Fruit fly (Drosophila melanogaster) whole organism, embryonic: Measurements from ENCODE around the gene bon.
A peak's percentile ranks its signal among the peaks of the same experiment; 100 is the strongest.

Experiments used
- Atf3 ChIP-seq: fragments of 200-800 bp; sonication (Bioruptor generic); optimal IDR thresholded peaks from 3 replicates; lab custom pipeline; 2016; ENCODE audit warnings: missing biosample characterization, missing genetic modification characterization
- BEAF-32 ChIP-seq: fragments of 200-800 bp; sonication (Bioruptor generic); optimal IDR thresholded peaks from 3 replicates; lab custom pipeline; 2017; ENCODE audit warnings: missing biosample characterization, missing genetic modification characterization, mild to moderate bottlenecking, moderate library complexity, missing genetic modification reagents
- CG14667 ChIP-seq: fragments of 200-800 bp; sonication (Bioruptor generic); IDR thresholded peaks from 2 replicates; pipeline ENCODE4 v1.3.6; 2022; ENCODE audit warnings: missing biosample characterization, missing genetic modification characterization
- CG14860 ChIP-seq: fragments of 200-800 bp; sonication (Bioruptor generic); IDR thresholded peaks from 3 replicates; pipeline ENCODE4 v1.3.6; 2022; ENCODE audit warnings: missing biosample characterization, missing genetic modification characterization; ENCODE audit not compliant: partially characterized antibody
- CG15011 ChIP-seq: fragments of 200-800 bp; sonication (Bioruptor generic); optimal IDR thresholded peaks from 3 replicates; lab custom pipeline; 2018; ENCODE audit warnings: missing biosample characterization, mild to moderate bottlenecking, missing genetic modification characterization
- CG1602 ChIP-seq: fragments of 200-800 bp; sonication (Bioruptor generic); optimal IDR thresholded peaks from 3 replicates; lab custom pipeline; 2016; ENCODE audit warnings: missing biosample characterization, missing genetic modification characterization
- CG17829 ChIP-seq: fragments of 200-800 bp; optimal IDR thresholded peaks from 2 replicates; lab custom pipeline; 2019; ENCODE audit warnings: missing biosample characterization, mild to moderate bottlenecking, missing genetic modification characterization, moderate library complexity
- CG18262 ChIP-seq: fragments of 200-800 bp; optimal IDR thresholded peaks from 3 replicates; lab custom pipeline; 2019; ENCODE audit warnings: missing biosample characterization, mild to moderate bottlenecking, missing genetic modification characterization, moderate library complexity
- CG18476 ChIP-seq: fragments of 200-800 bp; sonication (Bioruptor generic); optimal IDR thresholded peaks from 2 replicates; lab custom pipeline; 2016; ENCODE audit warnings: missing biosample characterization, mild to moderate bottlenecking, missing genetic modification characterization
- CG2120 ChIP-seq: fragments of 200-800 bp; sonication (Bioruptor generic); optimal IDR thresholded peaks from 3 replicates; lab custom pipeline; 2016; ENCODE audit warnings: missing biosample characterization, missing genetic modification characterization
- CG34224 ChIP-seq: fragments of 200-800 bp; sonication (Bioruptor generic); IDR thresholded peaks from 3 replicates; pipeline ENCODE4 v1.3.6; 2022; ENCODE audit warnings: missing biosample characterization, missing genetic modification characterization; ENCODE audit not compliant: partially characterized antibody
- CG3995 ChIP-seq: fragments of 200-800 bp; sonication (Bioruptor generic); optimal IDR thresholded peaks from 3 replicates; lab custom pipeline; 2016; ENCODE audit warnings: missing biosample characterization, missing genetic modification characterization
- CG4360 ChIP-seq: fragments of 200-800 bp; sonication (Bioruptor generic); IDR thresholded peaks from 2 replicates; pipeline ENCODE4 v1.3.6; 2022; ENCODE audit warnings: missing biosample characterization, missing genetic modification characterization
- CG5180 ChIP-seq: fragments of 200-800 bp; sonication (Bioruptor generic); optimal IDR thresholded peaks from 3 replicates; lab custom pipeline; 2017; ENCODE audit warnings: missing biosample characterization, missing genetic modification characterization, mild to moderate bottlenecking, moderate library complexity, missing genetic modification reagents
- CG7928 ChIP-seq: fragments of 200-800 bp; sonication (Bioruptor generic); optimal IDR thresholded peaks from 2 replicates; lab custom pipeline; 2017; ENCODE audit warnings: missing biosample characterization, mild to moderate bottlenecking, missing genetic modification characterization
- CG8359 ChIP-seq: fragments of 200-800 bp; sonication (Bioruptor generic); optimal IDR thresholded peaks from 2 replicates; lab custom pipeline; 2017; ENCODE audit warnings: missing biosample characterization, mild to moderate bottlenecking, missing genetic modification characterization, borderline replicate concordance
- CG9215 ChIP-seq: fragments of 200-800 bp; sonication (Bioruptor generic); IDR thresholded peaks from 2 replicates; pipeline ENCODE4 v1.3.6; 2022; ENCODE audit warnings: missing biosample characterization, missing genetic modification characterization
- CTCF ChIP-seq: fragments of 200-800 bp; sonication (Bioruptor generic); optimal IDR thresholded peaks from 2 replicates; lab custom pipeline; 2017; ENCODE audit warnings: missing biosample characterization, mild to moderate bottlenecking, missing genetic modification characterization, moderate library complexity
- D ChIP-seq, 2 experiments: fragments of 200-800 bp in 1 of 2; fragments of >200 bp in 1 of 2; sonication (Bioruptor generic) in 1 of 2; optimal IDR thresholded peaks; 2 replicates in 1 of 2; 3 replicates in 1 of 2; lab custom pipeline; 2017; ENCODE audit warnings: mild to moderate bottlenecking in 1 of 2, missing biosample characterization in 1 of 2, missing genetic modification characterization in 1 of 2, missing genetic modification reagents in 1 of 2
- D19A ChIP-seq: fragments of 200-800 bp; optimal IDR thresholded peaks from 3 replicates; lab custom pipeline; 2019; ENCODE audit warnings: missing biosample characterization, mild to moderate bottlenecking, missing genetic modification characterization, moderate library complexity
- Dll ChIP-seq: fragments of 200-800 bp; sonication (Bioruptor generic); IDR thresholded peaks from 4 replicates; pipeline ENCODE4 v1.3.6; 2022; ENCODE audit warnings: missing biosample characterization, missing genetic modification characterization; ENCODE audit not compliant: partially characterized antibody
- Doc3 ChIP-seq: fragments of 200-800 bp; sonication (Bioruptor generic); IDR thresholded peaks from 3 replicates; pipeline ENCODE4 v1.3.6; 2022; ENCODE audit warnings: missing biosample characterization, missing genetic modification characterization; ENCODE audit not compliant: partially characterized antibody
- Dp ChIP-seq: fragments of 200-800 bp; sonication (Bioruptor generic); optimal IDR thresholded peaks from 2 replicates; lab custom pipeline; 2018; ENCODE audit warnings: missing biosample characterization, mild to moderate bottlenecking, missing genetic modification characterization, moderate library complexity
- E2f1 ChIP-seq: fragments of 200-800 bp; sonication (Bioruptor generic); IDR thresholded peaks from 2 replicates; pipeline ENCODE4 v1.3.6; 2022; ENCODE audit warnings: missing biosample characterization, missing genetic modification characterization
- Hr78 ChIP-seq, 2 experiments: fragments of 200-800 bp in 1 of 2; fragments of >200 bp in 1 of 2; sonication (Bioruptor generic) in 1 of 2; optimal IDR thresholded peaks; 2 replicates each; lab custom pipeline; 2017 to 2019; ENCODE audit warnings: missing biosample characterization in 2 of 2, missing genetic modification characterization in 2 of 2, mild to moderate bottlenecking in 1 of 2, moderate library complexity in 1 of 2
- Sin3A ChIP-seq: fragments of >200 bp; optimal IDR thresholded peaks from 2 replicates; lab custom pipeline; 2018
- Usf ChIP-seq: fragments of 200-800 bp; sonication (Bioruptor generic); optimal IDR thresholded peaks from 2 replicates; lab custom pipeline; 2017; ENCODE audit warnings: missing genotype, missing biosample characterization, missing genetic modification characterization
- bigmax ChIP-seq: fragments of 200-800 bp; sonication (Bioruptor generic); optimal IDR thresholded peaks from 2 replicates; lab custom pipeline; 2018; ENCODE audit warnings: missing biosample characterization, mild to moderate bottlenecking, missing genetic modification characterization
- cas ChIP-seq: fragments of 200-800 bp; sonication (Bioruptor generic); IDR thresholded peaks from 2 replicates; pipeline ENCODE4 v1.3.6; 2022; ENCODE audit warnings: missing biosample characterization, missing genetic modification characterization
- croc ChIP-seq: fragments of 200-800 bp; sonication (Bioruptor generic); conservative IDR thresholded peaks from 3 replicates; pipeline ENCODE4 v1.3.6; 2022; ENCODE audit warnings: missing biosample characterization, missing genetic modification characterization
- cwo ChIP-seq: fragments of 200-800 bp; sonication (Bioruptor generic); optimal IDR thresholded peaks from 3 replicates; lab custom pipeline; 2017; ENCODE audit warnings: missing biosample characterization, missing genetic modification characterization, mild to moderate bottlenecking, moderate library complexity, missing genetic modification reagents
- danr ChIP-seq: fragments of 200-800 bp; sonication (Bioruptor generic); IDR thresholded peaks from 2 replicates; pipeline ENCODE4 v1.3.6; 2022; ENCODE audit warnings: missing biosample characterization, missing genetic modification characterization
- ftz-f1 ChIP-seq: fragments of 200-800 bp; sonication (Bioruptor generic); optimal IDR thresholded peaks from 2 replicates; lab custom pipeline; 2016; ENCODE audit warnings: missing biosample characterization, missing genetic modification characterization
- kay ChIP-seq: fragments of 200-800 bp; sonication (Bioruptor generic); optimal IDR thresholded peaks from 2 replicates; lab custom pipeline; 2016; ENCODE audit warnings: missing biosample characterization, missing genetic modification characterization
- ken ChIP-seq: fragments of 200-800 bp; sonication (Bioruptor generic); IDR thresholded peaks from 3 replicates; pipeline ENCODE4 v1.3.6; 2022; ENCODE audit warnings: missing biosample characterization, missing genetic modification characterization
- lilli ChIP-seq: fragments of 200-800 bp; sonication (Bioruptor generic); optimal IDR thresholded peaks from 3 replicates; lab custom pipeline; 2016; ENCODE audit warnings: missing biosample characterization, missing genetic modification characterization
- nmo ChIP-seq: fragments of 200-800 bp; sonication (Bioruptor generic); optimal IDR thresholded peaks from 2 replicates; lab custom pipeline; 2018; ENCODE audit warnings: missing biosample characterization, mild to moderate bottlenecking, missing genetic modification characterization, moderate library complexity
- pros ChIP-seq: fragments of 200-800 bp; sonication (Bioruptor generic); optimal IDR thresholded peaks from 3 replicates; lab custom pipeline; 2019; ENCODE audit warnings: missing biosample characterization, mild to moderate bottlenecking, missing genetic modification characterization, moderate library complexity
- schlank ChIP-seq: fragments of 200-800 bp; sonication (Bioruptor generic); optimal IDR thresholded peaks from 2 replicates; lab custom pipeline; 2018; ENCODE audit warnings: missing biosample characterization, mild to moderate bottlenecking, missing genetic modification characterization
- sim ChIP-seq: fragments of 200-800 bp; sonication (Bioruptor generic); IDR thresholded peaks from 2 replicates; pipeline ENCODE4 v1.3.6; 2022; ENCODE audit warnings: missing biosample characterization, missing genetic modification characterization
- sima ChIP-seq: fragments of 200-800 bp; sonication (Bioruptor generic); optimal IDR thresholded peaks from 2 replicates; lab custom pipeline; 2016; ENCODE audit warnings: missing biosample characterization, missing genetic modification characterization
- slp2 ChIP-seq: fragments of 200-800 bp; sonication (Bioruptor generic); optimal IDR thresholded peaks from 2 replicates; lab custom pipeline; 2016; ENCODE audit warnings: missing biosample characterization, missing genetic modification characterization
- sob ChIP-seq: fragments of 200-800 bp; sonication (Bioruptor generic); IDR thresholded peaks from 2 replicates; pipeline ENCODE4 v1.3.6; 2022; ENCODE audit warnings: missing biosample characterization, missing genetic modification characterization
- ssp ChIP-seq: fragments of 200-800 bp; sonication (Bioruptor generic); IDR thresholded peaks from 2 replicates; pipeline ENCODE4 v1.3.6; 2022; ENCODE audit warnings: missing biosample characterization, missing genetic modification characterization
- tio ChIP-seq: fragments of 200-800 bp; sonication (Bioruptor generic); optimal IDR thresholded peaks from 2 replicates; lab custom pipeline; 2017; ENCODE audit warnings: missing biosample characterization, missing genetic modification characterization, inconsistent platforms
- trh ChIP-seq: fragments of 200-800 bp; sonication (Bioruptor generic); optimal IDR thresholded peaks from 2 replicates; lab custom pipeline; 2016; ENCODE audit warnings: missing biosample characterization, missing genetic modification characterization
- wek ChIP-seq: fragments of 200-800 bp; sonication (Bioruptor generic); optimal IDR thresholded peaks from 3 replicates; lab custom pipeline; 2018; ENCODE audit warnings: missing biosample characterization, mild to moderate bottlenecking, missing genetic modification characterization, moderate library complexity
- z ChIP-seq: fragments of 200-800 bp; sonication (Bioruptor generic); IDR thresholded peaks from 3 replicates; pipeline ENCODE4 v1.3.6; 2022; ENCODE audit warnings: missing biosample characterization, missing genetic modification characterization
- zen ChIP-seq: fragments of 200-800 bp; sonication (Bioruptor generic); optimal IDR thresholded peaks from 3 replicates; lab custom pipeline; 2018; ENCODE audit warnings: missing biosample characterization, mild to moderate bottlenecking, missing genetic modification characterization, moderate library complexity
- zen2 ChIP-seq: fragments of 200-800 bp; sonication (Bioruptor generic); IDR thresholded peaks from 3 replicates; pipeline ENCODE4 v1.3.6; 2022; ENCODE audit warnings: missing biosample characterization, missing genetic modification characterization; ENCODE audit not compliant: partially characterized antibody

bon gene

DNA sequence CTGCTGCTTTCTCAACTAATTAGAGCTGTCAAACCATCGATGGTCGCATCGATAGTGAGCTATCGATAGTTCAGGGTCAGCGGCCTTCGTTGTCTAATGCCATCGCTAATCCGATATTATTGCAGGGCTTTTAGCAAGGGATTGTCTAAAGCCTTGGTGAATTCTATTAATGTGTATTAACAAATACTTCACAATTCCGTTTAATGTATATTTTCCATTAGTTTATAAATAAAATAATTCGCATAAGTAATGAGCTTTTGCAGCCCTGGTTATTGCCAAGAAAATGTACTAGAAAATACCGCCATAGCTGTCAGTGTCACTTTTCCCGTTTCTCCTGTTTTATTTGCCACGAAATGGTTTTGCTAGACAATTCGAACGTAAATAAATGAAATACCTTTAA is 13.1 kb upstream of the bon start, which contains the start of the genes EloB and Srp14 (continued):
- no peak for TF ChIP-seq CG4360 (GFP tag; lab: Robert Waterston, UW)
- peak; percentile 26 for TF ChIP-seq trh (GFP tag; lab: Kevin White, UChicago)
- peak; percentile 44 for TF ChIP-seq Dp (GFP tag; lab: Kevin White, UChicago)
- no peak for TF ChIP-seq CG15011
- TF ChIP-seq danr (GFP tag; lab: Robert Waterston, UW), result peak; percentile 55
- TF ChIP-seq CG14860 (GFP tag; lab: Robert Waterston, UW), result peak; percentile 93
- peak; percentile 95 for TF ChIP-seq Sin3A (lab: Kevin White, UChicago)
- peak; percentile 72 for TF ChIP-seq CG9215 (GFP tag; lab: Robert Waterston, UW)
- TF ChIP-seq sima (GFP tag; lab: Kevin White, UChicago), result peak; percentile 1
- TF ChIP-seq tio (GFP tag; lab: Kevin White, UChicago), result no peak
- no peak for TF ChIP-seq z (GFP tag; lab: Robert Waterston, UW)
- TF ChIP-seq CG18262, result peak; percentile 77
- TF ChIP-seq Usf (GFP tag; lab: Kevin White, UChicago), result peak; percentile 19
- TF ChIP-seq ftz-f1 (GFP tag; lab: Kevin White, UChicago), result peak; percentile 100
- peak; percentile 79 for TF ChIP-seq CG1602 (GFP tag; lab: Kevin White, UChicago)
- peak; percentile 62 for TF ChIP-seq CG18476
- TF ChIP-seq cas, result peak; percentile 55; the same call in 1 of the 2 replicates
- TF ChIP-seq E2f1 (GFP tag; lab: Robert Waterston, UW), result peak; percentile 77
- TF ChIP-seq BEAF-32 (GFP tag; lab: Kevin White, UChicago), result peak; percentile 99
- 0 out of 3 replicates have a peak, but pooled peaks have one; percentile 30 for TF ChIP-seq croc
- peak; percentile 96 for TF ChIP-seq zen2
- peak; percentile 87 for TF ChIP-seq sob (GFP tag; lab: Robert Waterston, UW)
- TF ChIP-seq bigmax (GFP tag; lab: Kevin White, UChicago), result peak; percentile 2
- peak; percentile 52 for TF ChIP-seq cwo (GFP tag; lab: Kevin White, UChicago)
- TF ChIP-seq wek (GFP tag; lab: Kevin White, UChicago), result peak; percentile 28
- TF ChIP-seq pros, result no peak
- TF ChIP-seq slp2 (GFP tag; lab: Kevin White, UChicago), result peak; percentile 70
- peak; percentile 32 for TF ChIP-seq CG3995 (GFP tag; lab: Kevin White, UChicago)
- peak; percentile 56 for TF ChIP-seq CG14667
- TF ChIP-seq CG7928 (GFP tag; lab: Kevin White, UChicago), result peak; percentile 96
- no peak for TF ChIP-seq sim (GFP tag; lab: Robert Waterston, UW)
- peak; percentile 19 for TF ChIP-seq CTCF (GFP tag; lab: Kevin White, UChicago)
- TF ChIP-seq Doc3 (GFP tag; lab: Robert Waterston, UW), result peak; percentile 97
- TF ChIP-seq CG8359 (GFP tag; lab: Kevin White, UChicago), result no peak
- TF ChIP-seq ssp (GFP tag; lab: Robert Waterston, UW), result peak; percentile 54
- no peak for TF ChIP-seq CG5180
- peak; percentile 94 for TF ChIP-seq lilli (GFP tag; lab: Kevin White, UChicago)
- TF ChIP-seq CG34224 (GFP tag; lab: Robert Waterston, UW), result peak; percentile 97
- no peak for TF ChIP-seq D (optimal IDR thresholded peaks at IDR 0.05; lab: Kevin White, UChicago)
- peak; percentile 24 for TF ChIP-seq D (GFP tag; optimal IDR thresholded peaks at IDR 0.05; lab: Kevin White, UChicago)
- peak in 1 of 2 experiments; percentile 87 for TF ChIP-seq Hr78 (GFP tag; optimal IDR thresholded peaks at IDR 0.05; lab: Kevin White, UChicago)
- peak; percentile 85 for TF ChIP-seq zen (tag; lab: Kevin White, UChicago)
- peak; percentile 90 for TF ChIP-seq CG17829 (tag; lab: Kevin White, UChicago)
- peak; percentile 99 for TF ChIP-seq Dll (GFP tag; lab: Robert Waterston, UW)
- TF ChIP-seq D19A (tag; lab: Kevin White, UChicago), result no peak
- TF ChIP-seq ken (GFP tag; lab: Robert Waterston, UW), result peak; percentile 59; the same call in 1 of the 3 replicates
- peak; percentile 61 for TF ChIP-seq Atf3 (GFP tag; lab: Kevin White, UChicago)
- TF ChIP-seq nmo, result peak; percentile 89
- TF ChIP-seq kay (GFP tag; lab: Kevin White, UChicago), result peak; percentile 63
- peak; percentile 47 for TF ChIP-seq schlank (tag; lab: Kevin White, UChicago)
- peak; percentile 92 for TF ChIP-seq CG2120 (GFP tag; lab: Kevin White, UChicago)
